Fruit fly (Drosophila melanogaster): Measurements from ENCODE around the gene Membrin.
A peak's percentile ranks its signal among the peaks of the same experiment; 100 is the strongest.

Gene Membrin

DNA sequence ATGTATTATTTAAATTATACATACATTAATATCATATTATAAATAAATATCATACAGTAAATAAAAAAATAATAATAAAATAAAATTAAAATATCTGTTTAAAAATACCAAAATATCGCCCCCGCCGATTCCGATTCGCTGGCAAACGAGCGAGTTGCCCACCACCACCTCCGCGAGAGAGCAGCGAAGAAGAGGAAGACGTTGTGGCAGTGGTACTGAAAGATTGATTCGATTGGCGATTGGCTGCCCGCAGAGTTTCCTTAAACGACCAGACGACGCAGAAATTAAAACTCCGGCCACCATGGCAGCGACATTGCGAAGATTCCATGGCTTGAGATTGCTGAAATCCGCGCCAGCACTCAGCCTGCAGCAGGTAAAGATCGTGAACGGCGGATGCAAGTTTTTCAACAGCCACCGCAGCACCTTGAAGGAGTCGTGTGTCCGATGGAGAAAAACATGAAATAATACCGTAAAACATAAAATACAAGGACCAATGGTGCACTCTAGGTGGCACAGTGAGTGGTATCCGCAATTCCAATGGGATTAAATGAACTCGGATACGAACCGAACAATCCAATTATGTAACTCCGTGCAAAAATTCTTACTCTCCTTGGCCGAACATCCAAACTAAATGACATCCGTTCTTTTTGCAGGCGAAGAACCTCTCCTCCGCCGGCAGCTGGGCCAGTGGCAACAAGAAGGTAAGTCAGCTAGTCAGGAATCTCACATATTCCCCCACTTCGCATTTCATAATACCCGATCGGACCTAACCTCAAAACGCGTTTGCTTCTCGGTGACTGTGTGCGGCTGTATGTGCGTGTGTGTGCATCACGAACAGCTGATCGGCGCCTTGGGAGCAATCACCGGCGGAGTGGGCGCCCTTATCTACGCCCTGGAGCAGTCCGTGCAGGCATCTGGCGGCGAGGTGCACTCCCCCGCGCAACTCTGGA, 5.9 kb upstream of the Membrin start, which contains the start of gene Cyt-c1 (continued):
- TF ChIP-seq cwo (GFP tag; optimal IDR thresholded peaks at IDR 0.05), result no peak
- TF ChIP-seq br (optimal IDR thresholded peaks at IDR 0.05), result no peak
- TF ChIP-seq disco-r (GFP tag; optimal IDR thresholded peaks at IDR 0.05), result no peak
- TF ChIP-seq CG3065 (GFP tag; optimal IDR thresholded peaks at IDR 0.05), result no peak
- TF ChIP-seq gfzf (GFP tag; optimal IDR thresholded peaks at IDR 0.05), result peak; percentile 8
- TF ChIP-seq gem (tag; optimal IDR thresholded peaks at IDR 0.05), result no peak
- TF ChIP-seq dmrt99B (tag; optimal IDR thresholded peaks at IDR 0.05), result no peak
- TF ChIP-seq CG5953 (GFP tag; IDR thresholded peaks at IDR 0.05), result no peak
- peak; percentile 70 for TF ChIP-seq CG13287 (GFP tag; IDR thresholded peaks at IDR 0.05; ENCODE audit: partially characterized antibody)
- no peak for TF ChIP-seq CG4854 (GFP tag; optimal IDR thresholded peaks at IDR 0.05)
- TF ChIP-seq fru (optimal IDR thresholded peaks at IDR 0.05), result peak; percentile 3
- TF ChIP-seq corto (GFP tag; optimal IDR thresholded peaks at IDR 0.05), result no peak
- peak; percentile 67 for TF ChIP-seq Elba2 (GFP tag; optimal IDR thresholded peaks at IDR 0.05)

DNA sequence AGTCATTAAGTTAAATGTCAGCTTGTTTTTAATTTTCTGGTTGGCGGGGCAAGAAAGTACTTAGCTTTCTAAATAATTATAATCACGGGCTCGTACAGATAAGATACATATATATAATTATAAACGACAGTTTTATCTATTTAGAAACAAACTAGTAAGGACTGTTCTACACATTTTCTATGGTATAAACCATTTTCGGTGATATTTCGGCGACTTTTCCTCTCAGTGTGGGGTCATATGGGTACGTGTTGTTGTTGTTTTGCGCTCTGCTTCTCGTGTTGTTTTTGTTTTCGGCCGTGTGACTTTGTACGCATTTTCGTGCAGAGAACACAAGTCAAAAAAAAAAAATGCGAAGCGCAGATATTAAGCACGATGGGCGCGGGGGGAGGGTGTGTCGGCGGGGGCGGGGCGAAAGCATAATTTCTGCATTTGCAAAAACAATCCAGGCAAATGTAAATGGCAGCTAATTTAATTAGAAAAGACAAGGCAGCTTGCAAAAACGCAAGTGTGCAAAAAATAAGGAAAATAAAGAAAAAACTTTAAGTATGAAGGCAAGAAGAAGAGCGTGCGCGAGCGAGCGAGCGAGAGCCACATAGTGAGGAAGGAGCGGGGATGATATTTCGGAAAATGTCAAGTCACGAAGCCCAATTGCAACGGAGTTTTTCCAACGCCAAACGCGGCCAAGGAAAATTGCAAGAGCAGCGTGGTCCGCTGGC, 933 bp upstream of the Membrin start:
- TF ChIP-seq CoRest (tag; optimal IDR thresholded peaks at IDR 0.05) (peak; percentile 30), pzg (GFP tag; optimal IDR thresholded peaks at IDR 0.05) (no peak), CG15011 (GFP tag; optimal IDR thresholded peaks at IDR 0.05) (no peak), sens (GFP tag) (no peak), fd96Cb (tag; optimal IDR thresholded peaks at IDR 0.05) (no peak), HLH3B (GFP tag; IDR thresholded peaks at IDR 0.05) (no peak), CG18011 (GFP tag; optimal IDR thresholded peaks at IDR 0.05) (peak; percentile 8), Dad (GFP tag; optimal IDR thresholded peaks at IDR 0.05) (no peak), CG16863 (GFP tag; optimal IDR thresholded peaks at IDR 0.05) (no peak), BEAF-32 (GFP tag; optimal IDR thresholded peaks at IDR 0.05) (no peak), CG12391 (tag; optimal IDR thresholded peaks at IDR 0.05) (peak; percentile 53), slbo (GFP tag; IDR thresholded peaks at IDR 0.05) (peak; percentile 42; the same call in 1 of the 2 replicates), slp2 (GFP tag; optimal IDR thresholded peaks at IDR 0.05) (no peak), Sox102F (GFP tag; optimal IDR thresholded peaks at IDR 0.05) (peak; percentile 57), GATAe (GFP tag; conservative IDR thresholded peaks at IDR 0.05) (no peak), D (optimal IDR thresholded peaks at IDR 0.05) (no peak), D (GFP tag; optimal IDR thresholded peaks at IDR 0.05) (no peak), zen (tag; optimal IDR thresholded peaks at IDR 0.05) (no peak), Hmr (GFP tag; optimal IDR thresholded peaks at IDR 0.05) (no peak), br (optimal IDR thresholded peaks at IDR 0.05) (no peak), lbe (GFP tag; optimal IDR thresholded peaks at IDR 0.05) (no peak), Jarid2 (GFP tag; optimal IDR thresholded peaks at IDR 0.05) (no peak), dmrt11E (tag; optimal IDR thresholded peaks at IDR 0.05) (no peak), Doc2 (GFP tag; IDR thresholded peaks at IDR 0.05) (no peak), CG11093 (GFP tag; IDR thresholded peaks at IDR 0.05) (0 out of 3 replicates have a peak, but pooled peaks have one; percentile 19), NC2α (GFP tag; optimal IDR thresholded peaks at IDR 0.05) (no peak), CG4854 (GFP tag; optimal IDR thresholded peaks at IDR 0.05) (no peak), rib (GFP tag; IDR thresholded peaks at IDR 0.05) (peak; percentile 67), ttk (GFP tag; IDR thresholded peaks at IDR 0.05) (no peak), Hr39 (optimal IDR thresholded peaks at IDR 0.05) (no peak), row (GFP tag; IDR thresholded peaks at IDR 0.05) (peak; percentile 48; the same call in 2 of the 3 replicates), sima (GFP tag; optimal IDR thresholded peaks at IDR 0.05) (no peak), CG8765 (GFP tag; IDR thresholded peaks at IDR 0.05) (no peak), dati (GFP tag; IDR thresholded peaks at IDR 0.05) (no peak), eve (GFP tag; optimal IDR thresholded peaks at IDR 0.05) (no peak), CG6813 (GFP tag; optimal IDR thresholded peaks at IDR 0.05) (no peak)

Data from whole organism, embryonic.